Worm (Caenorhabditis elegans) whole organism, L4 larva: ENCODE results near the gene flp-7.
A peak's percentile ranks its signal among the peaks of the same experiment; 100 is the strongest.

Experiments
- F26F4.8 ChIP-seq: fragments of 200-800 bp; sonication (Bioruptor generic); conservative IDR thresholded peaks from 2 replicates; pipeline ENCODE4 v1.3.6; 2022; ENCODE audit warnings: missing genetic modification characterization, missing compliant biosample characterization
- F37D6.2 ChIP-seq: sonication (generic microtip); optimal IDR thresholded peaks from 2 replicates; lab custom pipeline; 2016; ENCODE audit warnings: mild to moderate bottlenecking, missing genetic modification characterization, missing compliant biosample characterization
- F44E2.7 ChIP-seq: fragments of 200-800 bp; sonication (Bioruptor generic); IDR thresholded peaks from 2 replicates; pipeline ENCODE4 v2.1.2; 2022; ENCODE audit warnings: missing genetic modification characterization, missing compliant biosample characterization
- R02D3.7 ChIP-seq: fragments of 150-350 bp; sonication (generic microtip); optimal IDR thresholded peaks from 3 replicates; lab custom pipeline; 2014; ENCODE audit warnings: missing biosample characterization, missing genetic modification characterization
- T26A8.4 ChIP-seq: fragments of 200-800 bp; sonication (Bioruptor generic); IDR thresholded peaks from 2 replicates; pipeline ENCODE4 v1.3.6; 2022; ENCODE audit warnings: missing genetic modification characterization, missing compliant biosample characterization
- Y105C5A.15 ChIP-seq: fragments of 200-800 bp; sonication (Bioruptor generic); IDR thresholded peaks from 2 replicates; pipeline ENCODE4 v1.3.6; 2022; ENCODE audit warnings: missing genetic modification characterization, missing compliant biosample characterization
- Y48G9A.11 ChIP-seq: fragments of 200-800 bp; sonication (Bioruptor generic); IDR thresholded peaks from 2 replicates; pipeline ENCODE4 v1.3.6; 2022; ENCODE audit warnings: missing genetic modification reagents, missing genetic modification characterization, missing compliant biosample characterization
- Y75B8A.6 ChIP-seq: fragments of 200-800 bp; sonication (Bioruptor generic); IDR thresholded peaks from 2 replicates; pipeline ENCODE4 v1.3.6; 2022; ENCODE audit warnings: missing genetic modification reagents, missing genetic modification characterization, missing compliant biosample characterization
- aha-1 ChIP-seq: fragments of 150-350 bp; peaks from one replicate; lab custom pipeline; 2014; ENCODE audit warnings: missing biosample characterization, missing genetic modification characterization
- aly-2 ChIP-seq: sonication (generic microtip); optimal IDR thresholded peaks from 2 replicates; lab custom pipeline; 2018; ENCODE audit warnings: missing biosample characterization, missing genetic modification characterization
- ceh-20 ChIP-seq: fragments of 200-800 bp; sonication (Bioruptor generic); IDR thresholded peaks from 2 replicates; pipeline ENCODE4 v1.3.6; 2022; ENCODE audit warnings: missing genetic modification reagents, missing genetic modification characterization, missing compliant biosample characterization
- ceh-32 ChIP-seq: sonication (generic microtip); optimal IDR thresholded peaks from 2 replicates; lab custom pipeline; 2016; ENCODE audit warnings: mild to moderate bottlenecking, missing genetic modification characterization, missing compliant biosample characterization; ENCODE audit not compliant: poor library complexity
- ces-1 ChIP-seq: fragments of 150-350 bp; sonication (generic microtip); optimal IDR thresholded peaks from 4 replicates; lab custom pipeline; 2014; ENCODE audit warnings: missing biosample characterization, missing genetic modification reagents, missing genetic modification characterization
- daf-16 ChIP-seq, 3 experiments: sonication (generic microtip); optimal IDR thresholded peaks; 2 replicates each; lab custom pipeline; 2016 to 2017; ENCODE audit warnings: missing genetic modification characterization in 3 of 3, missing genetic modification reagents in 3 of 3, mild to moderate bottlenecking in 2 of 3, missing compliant biosample characterization in 2 of 3, missing biosample characterization in 1 of 3, moderate library complexity in 1 of 3
- dmd-6 ChIP-seq: fragments of 200-800 bp; sonication (Bioruptor generic); IDR thresholded peaks from 2 replicates; pipeline ENCODE4 v1.3.6; 2022; ENCODE audit warnings: missing genetic modification reagents, missing genetic modification characterization, missing compliant biosample characterization
- dmd-8 ChIP-seq: fragments of 200-800 bp; sonication (Bioruptor generic); IDR thresholded peaks from 2 replicates; pipeline ENCODE4 v1.3.6; 2022; ENCODE audit warnings: missing genetic modification characterization, missing compliant biosample characterization
- dmd-9 ChIP-seq: fragments of 200-800 bp; sonication (Bioruptor generic); IDR thresholded peaks from 2 replicates; pipeline ENCODE4 v1.3.6; 2022; ENCODE audit warnings: missing genetic modification reagents, missing genetic modification characterization, missing compliant biosample characterization
- dpl-1 ChIP-seq: fragments of 150-350 bp; optimal IDR thresholded peaks from 2 replicates; lab custom pipeline; 2014; ENCODE audit warnings: missing biosample characterization, missing genetic modification reagents, missing genetic modification characterization
- dve-1 ChIP-seq: sonication (generic microtip); optimal IDR thresholded peaks from 2 replicates; lab custom pipeline; 2017; ENCODE audit warnings: antibody characterized with exemption, mild to moderate bottlenecking, missing genetic modification characterization, missing compliant biosample characterization; ENCODE audit not compliant: insufficient read depth
- fos-1 ChIP-seq: fragments of 150-350 bp; optimal IDR thresholded peaks from 2 replicates; lab custom pipeline; 2014; ENCODE audit warnings: missing biosample characterization, missing genetic modification characterization
- hlh-11 ChIP-seq: fragments of 200-800 bp; sonication (Bioruptor generic); optimal IDR thresholded peaks from 2 replicates; lab custom pipeline; 2018; ENCODE audit warnings: mild to moderate bottlenecking, missing genetic modification characterization, missing compliant biosample characterization
- hlh-30 ChIP-seq: sonication (generic microtip); optimal IDR thresholded peaks from 2 replicates; lab custom pipeline; 2017; ENCODE audit warnings: antibody characterized with exemption, mild to moderate bottlenecking, missing genetic modification characterization, missing compliant biosample characterization; ENCODE audit not compliant: insufficient read depth
- lin-29 ChIP-seq: fragments of 200-800 bp; sonication (Bioruptor generic); IDR thresholded peaks from 2 replicates; pipeline ENCODE4 v1.3.6; 2022; ENCODE audit warnings: missing genetic modification reagents, missing genetic modification characterization, missing compliant biosample characterization
- lsy-2 ChIP-seq, 2 experiments: fragments of 150-350 bp in 1 of 2; sonication (generic microtip) in 1 of 2; optimal IDR thresholded peaks; 2 replicates each; lab custom pipeline; 2014 to 2017; ENCODE audit warnings: missing biosample characterization in 2 of 2, missing genetic modification characterization in 2 of 2
- madf-9 ChIP-seq: fragments of 200-800 bp; sonication (Bioruptor generic); conservative IDR thresholded peaks from 2 replicates; pipeline ENCODE4 v1.3.6; 2022; ENCODE audit warnings: missing genetic modification reagents, missing genetic modification characterization, missing compliant biosample characterization
- mdl-1 ChIP-seq, 2 experiments: fragments of 150-350 bp in 1 of 2; sonication (generic microtip) in 1 of 2; optimal IDR thresholded peaks; 2 replicates each; lab custom pipeline; 2014 to 2017; ENCODE audit warnings: missing biosample characterization in 2 of 2, missing genetic modification characterization in 2 of 2
- mxl-2 ChIP-seq: fragments of 200-800 bp; sonication (Bioruptor generic); conservative IDR thresholded peaks from 2 replicates; pipeline ENCODE4 v1.3.6; 2022; ENCODE audit warnings: missing genetic modification reagents, missing genetic modification characterization, missing compliant biosample characterization
- mxl-3 ChIP-seq: fragments of 200-800 bp; sonication (Bioruptor generic); optimal IDR thresholded peaks from 2 replicates; lab custom pipeline; 2018; ENCODE audit warnings: mild to moderate bottlenecking, missing genetic modification characterization, missing compliant biosample characterization
- nhr-11 ChIP-seq: fragments of 150-350 bp; optimal IDR thresholded peaks from 2 replicates; lab custom pipeline; 2014; ENCODE audit warnings: missing biosample characterization, missing genetic modification characterization
- nhr-28 ChIP-seq: fragments of 150-350 bp; optimal IDR thresholded peaks from 2 replicates; lab custom pipeline; 2014; ENCODE audit warnings: missing biosample characterization, missing genetic modification characterization
- nhr-41 ChIP-seq: fragments of 200-800 bp; sonication (Bioruptor generic); IDR thresholded peaks from 2 replicates; pipeline ENCODE4 v1.3.6; 2022; ENCODE audit warnings: missing genetic modification reagents, missing genetic modification characterization, missing compliant biosample characterization
- nhr-42 ChIP-seq: fragments of 200-800 bp; sonication (Bioruptor generic); IDR thresholded peaks from 2 replicates; pipeline ENCODE4 v1.3.6; 2022; ENCODE audit warnings: missing genetic modification characterization, missing compliant biosample characterization
- nhr-6 ChIP-seq: fragments of 150-350 bp; optimal IDR thresholded peaks from 2 replicates; lab custom pipeline; 2014; ENCODE audit warnings: missing biosample characterization, missing genetic modification characterization
- php-3 ChIP-seq: fragments of 200-800 bp; sonication (Bioruptor generic); IDR thresholded peaks from 2 replicates; pipeline ENCODE4 v1.3.6; 2022; ENCODE audit warnings: missing genetic modification reagents, missing genetic modification characterization, missing compliant biosample characterization
- pqm-1 ChIP-seq: sonication (generic microtip); optimal IDR thresholded peaks from 2 replicates; lab custom pipeline; 2017; ENCODE audit warnings: missing biosample characterization, missing genetic modification characterization
- rbr-2 ChIP-seq: sonication (generic microtip); optimal IDR thresholded peaks from 2 replicates; lab custom pipeline; 2016; ENCODE audit warnings: missing genotype, missing genetic modification characterization, missing compliant biosample characterization
- saeg-2 ChIP-seq: fragments of 200-800 bp; sonication (Bioruptor generic); IDR thresholded peaks from 2 replicates; pipeline ENCODE4 v1.3.6; 2022; ENCODE audit warnings: missing genetic modification reagents, missing genetic modification characterization, missing compliant biosample characterization
- skn-1 ChIP-seq: fragments of 150-350 bp; optimal IDR thresholded peaks from 2 replicates; lab custom pipeline; 2014; ENCODE audit warnings: missing biosample characterization, missing genetic modification characterization
- unc-130 ChIP-seq: sonication (generic microtip); optimal IDR thresholded peaks from 2 replicates; lab custom pipeline; 2016; ENCODE audit warnings: missing genetic modification reagents, missing genetic modification characterization, missing compliant biosample characterization
- unc-62 ChIP-seq, 3 experiments: fragments of 150-350 bp in 1 of 3; sonication (generic microtip); optimal IDR thresholded peaks in 2 of 3; peaks in 1 of 3; 1 replicate in 1 of 3; 2 replicates in 2 of 3; lab custom pipeline; 2014 to 2017; ENCODE audit warnings: missing biosample characterization in 3 of 3, missing genetic modification characterization in 3 of 3, missing genetic modification reagents in 3 of 3, missing genotype in 1 of 3
- zip-11 ChIP-seq: fragments of 200-800 bp; sonication (Bioruptor generic); IDR thresholded peaks from 2 replicates; pipeline ENCODE4 v1.3.6; 2022; ENCODE audit warnings: missing genetic modification characterization, missing compliant biosample characterization

The flp-7 gene

ce11 chrX:5885565-5885964, at the start of gene flp-7:
Gene flp-7 (plus strand): TSS chrX:5885865.
- no peak for TF ChIP-seq pqm-1 (tag; lab: Kevin White, UChicago)
- peak; percentile 30 for TF ChIP-seq ces-1 (GFP tag; lab: Kevin White, UChicago)
- no peak for TF ChIP-seq nhr-28

- no peak for TF ChIP-seq dmd-6
- no peak for TF ChIP-seq madf-9 (GFP tag; lab: Robert Waterston, UW)
- no peak for TF ChIP-seq ceh-32
- no peak for TF ChIP-seq daf-16 (GFP tag; optimal IDR thresholded peaks at IDR 0.05; lab: Kevin White, UChicago)
- TF ChIP-seq daf-16 (tag; optimal IDR thresholded peaks at IDR 0.05; lab: Kevin White, UChicago): no peak
- TF ChIP-seq ceh-20 (GFP tag; lab: Robert Waterston, UW): no peak
- TF ChIP-seq dmd-8 (GFP tag; lab: Robert Waterston, UW): no peak
- no peak for TF ChIP-seq F44E2.7
- TF ChIP-seq nhr-6 (tag; lab: Kevin White, UChicago): no peak
- TF ChIP-seq zip-11 (GFP tag; lab: Robert Waterston, UW): no peak
- TF ChIP-seq dmd-9 (GFP tag; lab: Robert Waterston, UW): no peak
- no peak for TF ChIP-seq aly-2
- no peak for TF ChIP-seq saeg-2 (GFP tag; lab: Robert Waterston, UW)
- TF ChIP-seq mxl-2: no peak
- TF ChIP-seq Y75B8A.6 (GFP tag; lab: Robert Waterston, UW): no peak
- no peak for TF ChIP-seq lin-29 (GFP tag; lab: Robert Waterston, UW)
- TF ChIP-seq Y105C5A.15 (GFP tag; lab: Robert Waterston, UW): no peak
- TF ChIP-seq F26F4.8: no peak
- no peak for TF ChIP-seq ces-1 (GFP tag; lab: Kevin White, UChicago)
- no peak for TF ChIP-seq skn-1
Observed at ce11 chrX:5836527-5836926, 49.1 kb upstream of the flp-7 start.

ce11 chrX:5837035-5837434, 48.6 kb upstream of the flp-7 start:
- TF ChIP-seq nhr-41 (GFP tag; lab: Robert Waterston, UW): no peak
- TF ChIP-seq F37D6.2 (tag; lab: Kevin White, UChicago): no peak
- TF ChIP-seq nhr-11: peak; percentile 63
- peak in 1 of 2 experiments; percentile 12 for TF ChIP-seq mdl-1 (tag; optimal IDR thresholded peaks at IDR 0.05; lab: Kevin White, UChicago)
- no peak for TF ChIP-seq fos-1 (tag; lab: Kevin White, UChicago)
- peak; percentile 51 for TF ChIP-seq nhr-28
- no peak for TF ChIP-seq rbr-2 (tag; lab: Kevin White, UChicago)
- no peak for TF ChIP-seq dpl-1 (GFP tag; lab: Kevin White, UChicago)
- peak in 1 of 2 experiments; percentile 97 for TF ChIP-seq unc-62 (GFP tag; optimal IDR thresholded peaks at IDR 0.05 in 1 of 2; lab: Kevin White, UChicago)
- TF ChIP-seq unc-62 (tag; optimal IDR thresholded peaks at IDR 0.05; lab: Kevin White, UChicago): no peak
- peak; percentile 67 for TF ChIP-seq hlh-11
- TF ChIP-seq unc-130 (GFP tag; lab: Kevin White, UChicago): no peak
- peak in 1 of 2 experiments; percentile 50 for TF ChIP-seq lsy-2 (tag; optimal IDR thresholded peaks at IDR 0.05; lab: Kevin White, UChicago)
- TF ChIP-seq T26A8.4 (GFP tag; lab: Robert Waterston, UW): no peak
- TF ChIP-seq dve-1 (tag; lab: Kevin White, UChicago): no peak
- no peak for TF ChIP-seq nhr-42 (GFP tag; lab: Robert Waterston, UW)
- peak; percentile 61 for TF ChIP-seq hlh-30 (tag; lab: Kevin White, UChicago)
- no peak for TF ChIP-seq Y48G9A.11 (GFP tag; lab: Robert Waterston, UW)
- peak; percentile 31; the same call in 1 of the 2 replicates for TF ChIP-seq dmd-6
- no peak for TF ChIP-seq R02D3.7 (tag; lab: Kevin White, UChicago)
- peak; percentile 27 for TF ChIP-seq mxl-3
- TF ChIP-seq aha-1: peak; percentile 60
- TF ChIP-seq php-3 (GFP tag; lab: Robert Waterston, UW): no peak
- TF ChIP-seq daf-16 (GFP tag; optimal IDR thresholded peaks at IDR 0.05; lab: Kevin White, UChicago): peak in 1 of 2 experiments; percentile 58
- TF ChIP-seq daf-16 (tag; optimal IDR thresholded peaks at IDR 0.05; lab: Kevin White, UChicago): no peak
- no peak for TF ChIP-seq dmd-8 (GFP tag; lab: Robert Waterston, UW)
